Fruit fly (Drosophila melanogaster) whole organism, embryonic: ENCODE data around the gene comm.

Experiments
- Adf1 ChIP-seq: fragments of 200-800 bp; sonication (Bioruptor generic); IDR thresholded peaks from 2 replicates; pipeline ENCODE4 v1.3.6; 2022; ENCODE audit warnings: missing biosample characterization, missing genetic modification characterization
- CG10147 ChIP-seq: fragments of 200-800 bp; sonication (Bioruptor generic); optimal IDR thresholded peaks from 2 replicates; lab custom pipeline; 2019; ENCODE audit warnings: missing biosample characterization, mild to moderate bottlenecking, missing genetic modification characterization, moderate library complexity
- CG10267 ChIP-seq: fragments of 200-800 bp; sonication (Bioruptor generic); optimal IDR thresholded peaks from 2 replicates; lab custom pipeline; 2018; ENCODE audit warnings: missing biosample characterization, mild to moderate bottlenecking, missing genetic modification characterization, moderate library complexity
- CG10959 ChIP-seq: fragments of 200-800 bp; sonication (Bioruptor generic); IDR thresholded peaks from 2 replicates; pipeline ENCODE4 v1.3.6; 2022; ENCODE audit warnings: missing biosample characterization, missing genetic modification characterization
- CG12299 ChIP-seq: fragments of 200-800 bp; sonication (Bioruptor generic); optimal IDR thresholded peaks from 2 replicates; lab custom pipeline; 2018; ENCODE audit warnings: missing biosample characterization, mild to moderate bottlenecking, missing genetic modification characterization
- CG13296 ChIP-seq: fragments of 200-800 bp; sonication (Bioruptor generic); optimal IDR thresholded peaks from 3 replicates; lab custom pipeline; 2018; ENCODE audit warnings: missing biosample characterization, mild to moderate bottlenecking, missing genetic modification characterization
- CG15073 ChIP-seq: fragments of 200-800 bp; sonication (Bioruptor generic); optimal IDR thresholded peaks from 2 replicates; lab custom pipeline; 2016; ENCODE audit warnings: missing biosample characterization, missing genetic modification characterization
- CG15269 ChIP-seq: fragments of 200-800 bp; sonication (Bioruptor generic); optimal IDR thresholded peaks from 2 replicates; lab custom pipeline; 2018; ENCODE audit warnings: missing biosample characterization, mild to moderate bottlenecking, missing genetic modification characterization, moderate library complexity
- CG15479 ChIP-seq: fragments of 200-800 bp; sonication (Bioruptor generic); optimal IDR thresholded peaks from 3 replicates; lab custom pipeline; 2019; ENCODE audit warnings: missing biosample characterization, mild to moderate bottlenecking, missing genetic modification characterization, moderate library complexity
- CG17361 ChIP-seq: fragments of 200-800 bp; sonication (Bioruptor generic); IDR thresholded peaks from 3 replicates; pipeline ENCODE4 v1.3.6; 2022; ENCODE audit warnings: missing biosample characterization, missing genetic modification characterization
- CG2120 ChIP-seq: fragments of 200-800 bp; sonication (Bioruptor generic); optimal IDR thresholded peaks from 3 replicates; lab custom pipeline; 2016; ENCODE audit warnings: missing biosample characterization, missing genetic modification characterization
- CG2678 ChIP-seq: fragments of 200-800 bp; sonication (Bioruptor generic); optimal IDR thresholded peaks from 3 replicates; lab custom pipeline; 2019; ENCODE audit warnings: missing biosample characterization, mild to moderate bottlenecking, missing genetic modification characterization, moderate library complexity
- CG3407 ChIP-seq: fragments of 200-800 bp; sonication (Bioruptor generic); optimal IDR thresholded peaks from 2 replicates; lab custom pipeline; 2018; ENCODE audit warnings: missing biosample characterization, mild to moderate bottlenecking, missing genetic modification characterization
- CG3847 ChIP-seq: fragments of 200-800 bp; sonication (Bioruptor generic); IDR thresholded peaks from 2 replicates; pipeline ENCODE4 v1.3.6; 2022; ENCODE audit warnings: missing biosample characterization, missing genetic modification characterization
- CG6765 ChIP-seq: fragments of 200-800 bp; sonication (Bioruptor generic); optimal IDR thresholded peaks from 3 replicates; lab custom pipeline; 2017; ENCODE audit warnings: missing biosample characterization, mild to moderate bottlenecking, missing genetic modification characterization
- CG7372 ChIP-seq: fragments of 200-800 bp; sonication (Bioruptor generic); IDR thresholded peaks from 2 replicates; pipeline ENCODE4 v1.3.6; 2022; ENCODE audit warnings: missing biosample characterization, missing genetic modification characterization
- CG7556 ChIP-seq: fragments of 200-800 bp; sonication (Bioruptor generic); optimal IDR thresholded peaks from 2 replicates; lab custom pipeline; 2017; ENCODE audit warnings: missing biosample characterization, mild to moderate bottlenecking, missing genetic modification characterization
- CG8388 ChIP-seq: fragments of 200-800 bp; sonication (Bioruptor generic); optimal IDR thresholded peaks from 2 replicates; lab custom pipeline; 2019; ENCODE audit warnings: missing biosample characterization, mild to moderate bottlenecking, missing genetic modification characterization, moderate library complexity
- CG9437 ChIP-seq: fragments of 200-800 bp; sonication (Bioruptor generic); optimal IDR thresholded peaks from 2 replicates; lab custom pipeline; 2018; ENCODE audit warnings: missing biosample characterization, mild to moderate bottlenecking, missing genetic modification characterization
- CoRest ChIP-seq: fragments of 200-800 bp; sonication (Bioruptor generic); optimal IDR thresholded peaks from 3 replicates; lab custom pipeline; 2018; ENCODE audit warnings: missing biosample characterization, mild to moderate bottlenecking, missing genetic modification characterization, moderate library complexity
- Fer3 ChIP-seq: fragments of 200-800 bp; sonication (Bioruptor generic); optimal IDR thresholded peaks from 2 replicates; lab custom pipeline; 2018; ENCODE audit warnings: missing biosample characterization, mild to moderate bottlenecking, missing genetic modification characterization, moderate library complexity
- GATAe ChIP-seq: fragments of 200-800 bp; sonication (Bioruptor generic); conservative IDR thresholded peaks from 2 replicates; pipeline ENCODE4 v1.3.6; 2022; ENCODE audit warnings: missing biosample characterization, missing genetic modification characterization
- HmgD ChIP-seq: fragments of 200-800 bp; sonication (Bioruptor generic); optimal IDR thresholded peaks from 3 replicates; lab custom pipeline; 2016; ENCODE audit warnings: missing biosample characterization, missing genetic modification characterization
- Hsf ChIP-seq: fragments of 200-800 bp; sonication (Bioruptor generic); optimal IDR thresholded peaks from 3 replicates; lab custom pipeline; 2016; ENCODE audit warnings: missing biosample characterization, missing genetic modification characterization
- Kr ChIP-seq: fragments of 200-800 bp; sonication (Bioruptor generic); optimal IDR thresholded peaks from 2 replicates; lab custom pipeline; 2017; ENCODE audit warnings: missing biosample characterization, mild to moderate bottlenecking, missing genetic modification characterization
- Meics ChIP-seq: fragments of 200-800 bp; sonication (Bioruptor generic); optimal IDR thresholded peaks from 2 replicates; lab custom pipeline; 2017; ENCODE audit warnings: missing biosample characterization, mild to moderate bottlenecking, missing genetic modification characterization
- Oli ChIP-seq: fragments of 200-800 bp; sonication (Bioruptor generic); optimal IDR thresholded peaks from 2 replicates; lab custom pipeline; 2018; ENCODE audit warnings: missing biosample characterization, mild to moderate bottlenecking, missing genetic modification characterization, moderate library complexity
- Rfx ChIP-seq: fragments of 200-800 bp; sonication (Bioruptor generic); IDR thresholded peaks from 2 replicates; pipeline ENCODE4 v1.3.6; 2022; ENCODE audit warnings: missing biosample characterization, missing genetic modification characterization
- Vsx1 ChIP-seq: fragments of 200-800 bp; sonication (Bioruptor generic); optimal IDR thresholded peaks from 2 replicates; lab custom pipeline; 2017; ENCODE audit warnings: missing biosample characterization, mild to moderate bottlenecking, missing genetic modification characterization, missing genetic modification reagents
- caup ChIP-seq: fragments of 200-800 bp; sonication (Bioruptor generic); optimal IDR thresholded peaks from 3 replicates; lab custom pipeline; 2017; ENCODE audit warnings: missing biosample characterization, mild to moderate bottlenecking, missing genetic modification characterization, moderate library complexity; ENCODE audit not compliant: severe bottlenecking
- crc ChIP-seq: fragments of 200-800 bp; sonication (Bioruptor generic); optimal IDR thresholded peaks from 2 replicates; lab custom pipeline; 2016; ENCODE audit warnings: missing biosample characterization, missing genetic modification characterization
- da ChIP-seq: fragments of 200-800 bp; sonication (Bioruptor generic); optimal IDR thresholded peaks from 2 replicates; lab custom pipeline; 2016; ENCODE audit warnings: missing biosample characterization, missing genetic modification characterization
- dpn ChIP-seq, 2 experiments: fragments of 200-800 bp; sonication (Bioruptor generic); optimal IDR thresholded peaks; 3 replicates each; lab custom pipeline; 2016; ENCODE audit warnings: missing biosample characterization in 2 of 2, missing genetic modification characterization in 2 of 2
- exex ChIP-seq: fragments of 200-800 bp; sonication (Bioruptor generic); optimal IDR thresholded peaks from 4 replicates; lab custom pipeline; 2018; ENCODE audit warnings: missing biosample characterization, mild to moderate bottlenecking, missing genetic modification characterization, moderate library complexity
- fd96Cb ChIP-seq: fragments of 200-800 bp; sonication (Bioruptor generic); optimal IDR thresholded peaks from 2 replicates; lab custom pipeline; 2018; ENCODE audit warnings: missing biosample characterization, mild to moderate bottlenecking, missing genetic modification characterization, moderate library complexity
- mirr ChIP-seq: fragments of 200-800 bp; sonication (Bioruptor generic); optimal IDR thresholded peaks from 3 replicates; lab custom pipeline; 2018; ENCODE audit warnings: missing biosample characterization, mild to moderate bottlenecking, missing genetic modification characterization
- phol ChIP-seq: fragments of 200-800 bp; sonication (Bioruptor generic); optimal IDR thresholded peaks from 3 replicates; lab custom pipeline; 2018; ENCODE audit warnings: missing biosample characterization, mild to moderate bottlenecking, missing genetic modification characterization, moderate library complexity
- row ChIP-seq: fragments of 200-800 bp; sonication (Bioruptor generic); IDR thresholded peaks from 3 replicates; pipeline ENCODE4 v1.3.6; 2022; ENCODE audit warnings: missing biosample characterization, missing genetic modification characterization
- salm ChIP-seq: fragments of 200-800 bp; sonication (Bioruptor generic); optimal IDR thresholded peaks from 2 replicates; lab custom pipeline; 2018; ENCODE audit warnings: missing biosample characterization, mild to moderate bottlenecking, missing genetic modification characterization
- scrt ChIP-seq: fragments of 200-800 bp; sonication (Bioruptor generic); optimal IDR thresholded peaks from 2 replicates; lab custom pipeline; 2018; ENCODE audit warnings: missing biosample characterization, mild to moderate bottlenecking, missing genetic modification characterization, moderate library complexity
- sens ChIP-seq: fragments of 200-800 bp; sonication (Bioruptor generic); peaks from one replicate; lab custom pipeline; 2016; ENCODE audit warnings: missing biosample characterization, missing genetic modification characterization
- so ChIP-seq: fragments of 200-800 bp; sonication (Bioruptor generic); IDR thresholded peaks from 3 replicates; pipeline ENCODE4 v1.3.6; 2022; ENCODE audit warnings: missing biosample characterization, missing genetic modification characterization
- sug ChIP-seq: fragments of 200-800 bp; optimal IDR thresholded peaks from 2 replicates; lab custom pipeline; 2019; ENCODE audit warnings: missing biosample characterization, mild to moderate bottlenecking, missing genetic modification characterization, moderate library complexity
- ttk ChIP-seq: fragments of 200-800 bp; sonication (Bioruptor generic); IDR thresholded peaks from 2 replicates; pipeline ENCODE4 v2.1.2; 2022; ENCODE audit warnings: missing biosample characterization, missing genetic modification characterization

comm gene

dm6 chr3L:15692388-15692787 is 35.8 kb downstream of the comm start:
- 0 out of 2 replicates have a peak, but pooled peaks have one; percentile 33 for TF ChIP-seq GATAe (GFP tag; lab: Robert Waterston, UW)
- no peak for TF ChIP-seq CG7372
- TF ChIP-seq Vsx1 (GFP tag; lab: Kevin White, UChicago), result peak; percentile 34
- TF ChIP-seq crc, result no peak
- TF ChIP-seq Rfx (GFP tag; lab: Robert Waterston, UW), result peak; percentile 54; the same call in 1 of the 2 replicates
- TF ChIP-seq Adf1 (GFP tag; lab: Robert Waterston, UW), result no peak
- peak; percentile 97 for TF ChIP-seq exex
- peak; percentile 89 for TF ChIP-seq mirr (GFP tag; lab: Kevin White, UChicago)
- TF ChIP-seq sug (tag; lab: Kevin White, UChicago), result peak; percentile 35
- no peak for TF ChIP-seq CG3847 (GFP tag; lab: Robert Waterston, UW)

dm6 chr3L:15691968-15692367 is 36.3 kb downstream of the comm start, which contains the start of gene CG34451:
CG34451 (minus strand) TSS chr3L:15692068.
- TF ChIP-seq CG17361 (GFP tag; lab: Robert Waterston, UW) (no peak), sens (GFP tag; lab: Kevin White, UChicago) (peak; percentile 11), row (GFP tag; lab: Robert Waterston, UW) (0 out of 3 replicates have a peak, but pooled peaks have one; percentile 6), CG8388 (GFP tag; lab: Kevin White, UChicago) (no peak), CG15073 (GFP tag; lab: Kevin White, UChicago) (no peak)

- no peak for TF ChIP-seq Hsf (GFP tag; lab: Kevin White, UChicago)
- peak; percentile 59 for TF ChIP-seq CG8388 (GFP tag; lab: Kevin White, UChicago)
- TF ChIP-seq salm, result peak; percentile 52
- peak; percentile 14; the same call in 1 of the 2 replicates for TF ChIP-seq ttk
- peak; percentile 10 for TF ChIP-seq Kr (GFP tag; lab: Kevin White, UChicago)
- peak; percentile 73 for TF ChIP-seq phol
- TF ChIP-seq Meics, result peak; percentile 70
- TF ChIP-seq CG6765 (GFP tag; lab: Kevin White, UChicago), result no peak
- no peak for TF ChIP-seq CG10147 (GFP tag; lab: Kevin White, UChicago)
- no peak for TF ChIP-seq CG3407 (GFP tag; lab: Kevin White, UChicago)
- TF ChIP-seq Oli (tag; lab: Kevin White, UChicago), result peak; percentile 33
- peak; percentile 77 for TF ChIP-seq CG10267 (tag; lab: Kevin White, UChicago)
- no peak for TF ChIP-seq dpn (GFP tag; optimal IDR thresholded peaks at IDR 0.05; lab: Kevin White, UChicago)
- peak; percentile 53; the same call in 1 of the 3 replicates for TF ChIP-seq CG17361 (GFP tag; lab: Robert Waterston, UW)
- peak; percentile 79 for TF ChIP-seq sug (tag; lab: Kevin White, UChicago)
- peak; percentile 77 for TF ChIP-seq fd96Cb
- TF ChIP-seq scrt, result peak; percentile 18
- peak; percentile 52 for TF ChIP-seq CG15479 (GFP tag; lab: Kevin White, UChicago)
- peak; percentile 50 for TF ChIP-seq Fer3 (tag; lab: Kevin White, UChicago)
- TF ChIP-seq CoRest, result peak; percentile 44
- peak; percentile 30 for TF ChIP-seq CG13296 (GFP tag; lab: Kevin White, UChicago)
- peak; percentile 77 for TF ChIP-seq CG2678 (tag; lab: Kevin White, UChicago)
- TF ChIP-seq row (GFP tag; lab: Robert Waterston, UW), result peak; percentile 55
- TF ChIP-seq caup, result peak; percentile 30
- TF ChIP-seq CG15269 (tag; lab: Kevin White, UChicago), result peak; percentile 20
- TF ChIP-seq da (GFP tag; lab: Kevin White, UChicago), result no peak
- TF ChIP-seq CG10959 (GFP tag; lab: Robert Waterston, UW), result peak; percentile 56; the same call in 1 of the 2 replicates
- TF ChIP-seq CG7556, result peak; percentile 65
- no peak for TF ChIP-seq HmgD (GFP tag; lab: Kevin White, UChicago)
- TF ChIP-seq CG9437 (GFP tag; lab: Kevin White, UChicago), result peak; percentile 13
- TF ChIP-seq so, result peak; percentile 28; the same call in 1 of the 3 replicates
- peak; percentile 3 for TF ChIP-seq CG12299 (tag; lab: Kevin White, UChicago)
- peak; percentile 0 for TF ChIP-seq CG2120 (GFP tag; lab: Kevin White, UChicago)
Observed at dm6 chr3L:15690711-15691591, 37.3 kb downstream of the comm start.
